Worm (Caenorhabditis elegans) whole organism, L4/young adult: ENCODE data around the gene srsx-34.

Source experiments
- W03F9.2 ChIP-seq: fragments of 150-350 bp; optimal IDR thresholded peaks from 2 replicates; lab custom pipeline; 2014; ENCODE audit warnings: missing biosample characterization, missing genetic modification characterization
- dao-5 ChIP-seq: sonication (generic microtip); optimal IDR thresholded peaks from 2 replicates; lab custom pipeline; 2016; ENCODE audit warnings: missing genotype, missing genetic modification characterization, moderate library complexity, missing compliant biosample characterization
- him-1 ChIP-seq: sonication (generic microtip); optimal IDR thresholded peaks from 2 replicates; lab custom pipeline; 2016; ENCODE audit warnings: missing genotype, missing genetic modification reagents, missing genetic modification characterization, missing compliant biosample characterization

ce11 chrV:9018871-9019270 lies 16.9 kb upstream of the srsx-34 start:
- TF ChIP-seq him-1 (tag; lab: Kevin White, UChicago) (no peak), W03F9.2 (no peak), dao-5 (tag; lab: Kevin White, UChicago) (no peak)
